Worm (Caenorhabditis elegans): ENCODE results near the gene str-129.

str-129 gene

DNA sequence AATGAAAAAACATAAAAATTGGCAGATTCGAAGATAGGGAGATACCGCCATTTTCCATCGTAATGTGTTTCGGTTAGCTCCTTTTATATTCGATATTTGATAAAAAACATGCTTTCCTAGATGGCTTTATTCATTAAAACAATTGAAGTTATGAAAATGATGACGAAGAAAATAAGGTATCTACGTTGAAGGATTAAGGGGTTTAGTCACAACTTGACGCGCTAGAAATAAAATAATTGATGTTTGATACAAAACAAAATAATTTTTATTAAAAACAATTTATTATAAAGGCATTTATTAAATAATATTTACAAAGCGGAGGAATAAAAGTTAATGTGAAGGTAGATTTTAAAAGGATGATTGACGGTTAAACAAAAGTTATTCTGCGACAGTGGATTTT is 1.7 kb downstream of the str-129 start, which contains the start of gene str-130:
TSS of gene str-130 (minus strand) at position 101 of the 400 bp plus-strand sequence.
- no peak for TF ChIP-seq attf-3 (GFP tag; conservative IDR thresholded peaks at IDR 0.05)
- no peak for TF ChIP-seq K12H6.12 (tag; optimal IDR thresholded peaks at IDR 0.05)
- no peak for TF ChIP-seq lsl-1 (GFP tag; optimal IDR thresholded peaks at IDR 0.05)
- no peak for TF ChIP-seq sptf-2 (GFP tag; optimal IDR thresholded peaks at IDR 0.05)
- no peak for TF ChIP-seq nhr-179 (tag; optimal IDR thresholded peaks at IDR 0.05)
- TF ChIP-seq unc-62 (GFP tag; optimal IDR thresholded peaks at IDR 0.05), result no peak
- TF ChIP-seq F33H1.4 (GFP tag; IDR thresholded peaks at IDR 0.05), result no peak
- TF ChIP-seq snpc-4 (GFP tag; optimal IDR thresholded peaks at IDR 0.05), result no peak
- TF ChIP-seq snpc-4 (tag; optimal IDR thresholded peaks at IDR 0.05), result no peak
- no peak for TF ChIP-seq F23B12.7 (tag; optimal IDR thresholded peaks at IDR 0.05; ENCODE audit: insufficient read depth)
- no peak for TF ChIP-seq K11D2.4 (GFP tag; IDR thresholded peaks at IDR 0.05)
- no peak for TF ChIP-seq egl-44 (GFP tag; IDR thresholded peaks at IDR 0.05)
- TF ChIP-seq pbrm-1 (GFP tag; IDR thresholded peaks at IDR 0.05), result no peak
- TF ChIP-seq attf-6 (GFP tag; IDR thresholded peaks at IDR 0.05), result no peak
- no peak for TF ChIP-seq nhr-27 (tag; optimal IDR thresholded peaks at IDR 0.05)

- TF ChIP-seq ztf-25 (GFP tag; IDR thresholded peaks at IDR 0.05), result no peak
- TF ChIP-seq atf-7 (tag; optimal IDR thresholded peaks at IDR 0.05), result no peak
- TF ChIP-seq F22D6.2 (tag; optimal IDR thresholded peaks at IDR 0.05), result no peak
- no peak for TF ChIP-seq bed-1 (GFP tag; IDR thresholded peaks at IDR 0.05)
- no peak for TF ChIP-seq lag-1 (GFP tag; IDR thresholded peaks at IDR 0.05)
- no peak for TF ChIP-seq ceh-40 (GFP tag; IDR thresholded peaks at IDR 0.05)
- no peak for TF ChIP-seq C06A6.2 (GFP tag; conservative IDR thresholded peaks at IDR 0.05)
- no peak for TF ChIP-seq die-1 (tag; optimal IDR thresholded peaks at IDR 0.05)
- TF ChIP-seq ceh-91 (GFP tag; IDR thresholded peaks at IDR 0.05), result no peak
- TF ChIP-seq Y67H2A.10 (GFP tag; conservative IDR thresholded peaks at IDR 0.05), result no peak
- no peak for TF ChIP-seq unc-62 (GFP tag; optimal IDR thresholded peaks at IDR 0.05)
- no peak for TF ChIP-seq lsy-27 (tag; optimal IDR thresholded peaks at IDR 0.05; ENCODE audit: borderline replicate concordance, insufficient read depth)
- no peak for TF ChIP-seq B0035.1 (tag; optimal IDR thresholded peaks at IDR 0.05)
- no peak for TF ChIP-seq sea-2 (GFP tag; IDR thresholded peaks at IDR 0.05)
- TF ChIP-seq nfya-2 (GFP tag; IDR thresholded peaks at IDR 0.05), result no peak
- no peak for TF ChIP-seq ztf-3 (GFP tag; optimal IDR thresholded peaks at IDR 0.05)
- no peak for TF ChIP-seq sptf-2 (GFP tag; optimal IDR thresholded peaks at IDR 0.05)
- TF ChIP-seq gei-17 (GFP tag; optimal IDR thresholded peaks at IDR 0.05), result no peak
Observed at ce11 chrV:8085141-8085540, 7.1 kb downstream of the str-129 start, which contains the start of gene C09H5.7. C09H5.7 (minus strand) TSS chrV:8085241.

- TF ChIP-seq madf-3 (GFP tag; IDR thresholded peaks at IDR 0.05), result no peak
- TF ChIP-seq ztf-26 (tag; optimal IDR thresholded peaks at IDR 0.05), result no peak
- TF ChIP-seq madf-8 (GFP tag; conservative IDR thresholded peaks at IDR 0.05), result no peak
- no peak for TF ChIP-seq egl-18 (GFP tag; IDR thresholded peaks at IDR 0.05)
- no peak for TF ChIP-seq madf-6 (GFP tag; IDR thresholded peaks at IDR 0.05)
- no peak for TF ChIP-seq lsl-1 (GFP tag; optimal IDR thresholded peaks at IDR 0.05)
- no peak for TF ChIP-seq him-1 (tag; optimal IDR thresholded peaks at IDR 0.05)
- no peak for TF ChIP-seq hsf-1 (GFP tag; IDR thresholded peaks at IDR 0.05)
- TF ChIP-seq Y95B8A.8 (GFP tag; IDR thresholded peaks at IDR 0.05), result no peak
- TF ChIP-seq K12H6.12 (tag; optimal IDR thresholded peaks at IDR 0.05), result no peak
- no peak for TF ChIP-seq ZK185.1 (tag; optimal IDR thresholded peaks at IDR 0.05; ENCODE audit: poor library complexity, severe bottlenecking)
- no peak for TF ChIP-seq F33H1.4 (GFP tag; IDR thresholded peaks at IDR 0.05)
Observed at ce11 chrV:8081579-8081978, 10.7 kb downstream of the str-129 start, which contains the start of gene str-131. str-131 (minus strand) TSS chrV:8081679.

Measured in whole organism, young adult.